Fruit fly (Drosophila melanogaster): ENCODE data around the gene CG14297.
A peak's percentile ranks its signal among the peaks of the same experiment; 100 is the strongest.

CG14297 gene

DNA sequence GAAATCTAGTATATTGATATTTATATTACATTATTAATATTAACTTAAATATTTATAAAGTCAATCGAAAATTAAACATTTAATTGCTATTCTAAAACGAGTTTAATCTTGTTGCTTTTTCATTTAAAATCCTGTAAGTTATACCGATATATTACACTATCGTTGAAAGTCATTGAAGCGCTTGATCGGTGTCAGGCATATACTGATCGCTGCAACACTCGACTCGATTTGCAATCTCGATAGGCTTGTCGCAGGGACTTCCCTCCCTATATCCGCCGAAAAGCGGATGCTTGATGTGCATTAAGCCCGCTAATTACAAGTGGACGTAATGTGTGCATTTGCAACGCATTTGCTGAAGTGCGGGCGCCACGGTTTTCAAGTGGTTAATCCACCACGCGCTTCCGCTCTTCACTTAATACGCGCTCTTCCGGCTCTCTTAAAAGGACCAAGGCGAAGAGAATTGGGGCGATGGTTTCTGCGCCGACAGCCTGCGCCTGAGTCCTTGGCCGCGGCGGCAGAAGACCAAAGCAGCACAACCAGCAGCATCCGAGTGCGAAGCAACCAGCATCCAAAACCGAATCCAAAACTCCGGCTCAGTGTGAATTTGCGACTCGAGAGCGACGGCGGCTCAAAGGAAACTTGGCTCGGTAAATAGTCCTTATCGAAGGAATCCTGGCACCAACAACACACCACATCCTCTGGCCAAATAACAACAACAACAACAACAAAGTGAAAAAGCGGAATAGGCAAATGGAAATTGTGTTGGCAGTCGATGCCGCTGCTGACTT, 31.2 kb downstream of the CG14297 start, which contains the start of gene CG42613 (continued):
- peak; percentile 54; the same call in 1 of the 2 replicates for TF ChIP-seq CG5953 (GFP tag; IDR thresholded peaks at IDR 0.05)
- TF ChIP-seq BtbVII (GFP tag; optimal IDR thresholded peaks at IDR 0.05) = peak; percentile 71
- TF ChIP-seq dmrt11E (tag; optimal IDR thresholded peaks at IDR 0.05) = peak; percentile 56
- peak; percentile 61 for TF ChIP-seq Dref (GFP tag; IDR thresholded peaks at IDR 0.05)
- TF ChIP-seq chm (GFP tag; IDR thresholded peaks at IDR 0.05) = peak; percentile 91
- TF ChIP-seq gcm (GFP tag; optimal IDR thresholded peaks at IDR 0.05) = peak; percentile 48
- TF ChIP-seq Jarid2 (GFP tag; optimal IDR thresholded peaks at IDR 0.05) = peak; percentile 19
- TF ChIP-seq vvl (GFP tag; IDR thresholded peaks at IDR 0.05) = peak; percentile 57; the same call in 1 of the 2 replicates
- peak; percentile 57 for TF ChIP-seq Optix (GFP tag; IDR thresholded peaks at IDR 0.05)
- peak; percentile 59 for TF ChIP-seq CG12744 (GFP tag; optimal IDR thresholded peaks at IDR 0.05)
- no peak for TF ChIP-seq Eip74EF (GFP tag; optimal IDR thresholded peaks at IDR 0.05)
- TF ChIP-seq CG1832 (GFP tag; optimal IDR thresholded peaks at IDR 0.05) = no peak
- peak; percentile 99 for TF ChIP-seq CG15601 (tag; optimal IDR thresholded peaks at IDR 0.05)
- TF ChIP-seq CG18764 (GFP tag; optimal IDR thresholded peaks at IDR 0.05) = peak; percentile 75
- TF ChIP-seq H15 (GFP tag; IDR thresholded peaks at IDR 0.05) = peak; percentile 53; the same call in 1 of the 3 replicates
- TF ChIP-seq tx (GFP tag; optimal IDR thresholded peaks at IDR 0.05) = no peak
- TF ChIP-seq vfl (GFP tag; optimal IDR thresholded peaks at IDR 0.05) = no peak
- no peak for TF ChIP-seq esg (GFP tag; conservative IDR thresholded peaks at IDR 0.05)
- TF ChIP-seq gem (tag; optimal IDR thresholded peaks at IDR 0.05) = peak; percentile 52
- TF ChIP-seq CG30403 (GFP tag; optimal IDR thresholded peaks at IDR 0.05) = peak; percentile 44
- TF ChIP-seq CG3281 (GFP tag; optimal IDR thresholded peaks at IDR 0.05) = peak; percentile 79
- peak; percentile 26; the same call in 1 of the 2 replicates for TF ChIP-seq CG14014 (GFP tag; IDR thresholded peaks at IDR 0.05)
- TF ChIP-seq CG15479 (GFP tag; optimal IDR thresholded peaks at IDR 0.05) = no peak
- TF ChIP-seq zfh2 (GFP tag; optimal IDR thresholded peaks at IDR 0.05) = peak; percentile 9
- no peak for TF ChIP-seq Doc2 (GFP tag; IDR thresholded peaks at IDR 0.05)
- TF ChIP-seq CG10431 (GFP tag; optimal IDR thresholded peaks at IDR 0.05) = peak; percentile 30
- peak; percentile 72 for TF ChIP-seq Deaf1 (tag; optimal IDR thresholded peaks at IDR 0.05)
- peak; percentile 34 for TF ChIP-seq CG6689 (GFP tag; IDR thresholded peaks at IDR 0.05)
- TF ChIP-seq slou (GFP tag; optimal IDR thresholded peaks at IDR 0.05) = no peak
- TF ChIP-seq CG3995 (GFP tag; optimal IDR thresholded peaks at IDR 0.05) = peak; percentile 15
- TF ChIP-seq CG4404 (GFP tag; IDR thresholded peaks at IDR 0.05) = no peak
- TF ChIP-seq nerfin-2 (GFP tag; IDR thresholded peaks at IDR 0.05; ENCODE audit: partially characterized antibody) = no peak
- no peak for TF ChIP-seq CG15696 (tag; optimal IDR thresholded peaks at IDR 0.05)
- TF ChIP-seq pb (GFP tag; optimal IDR thresholded peaks at IDR 0.05) = peak; percentile 81
- TF ChIP-seq CG12391 (tag; optimal IDR thresholded peaks at IDR 0.05) = peak; percentile 50
- peak; percentile 2 for TF ChIP-seq CG10462 (GFP tag; optimal IDR thresholded peaks at IDR 0.05)
- peak; percentile 20 for TF ChIP-seq CG6854 (GFP tag; optimal IDR thresholded peaks at IDR 0.05)
- TF ChIP-seq CG4730 (GFP tag; IDR thresholded peaks at IDR 0.05) = peak; percentile 55
- 0 out of 2 replicates have a peak, but pooled peaks have one; percentile 18 for TF ChIP-seq Taf1 (GFP tag; IDR thresholded peaks at IDR 0.05)
- peak; percentile 72 for TF ChIP-seq CG10654 (GFP tag; optimal IDR thresholded peaks at IDR 0.05)
- TF ChIP-seq Atf3 (GFP tag; optimal IDR thresholded peaks at IDR 0.05) = no peak
- peak; percentile 61 for TF ChIP-seq gsb-n (tag; optimal IDR thresholded peaks at IDR 0.05)
- TF ChIP-seq dimm (GFP tag; IDR thresholded peaks at IDR 0.05) = no peak; the same call in 1 of the 2 replicates
- peak; percentile 57 for TF ChIP-seq Xbp1 (GFP tag; optimal IDR thresholded peaks at IDR 0.05)
- TF ChIP-seq ash1 (GFP tag; optimal IDR thresholded peaks at IDR 0.05) = no peak
- TF ChIP-seq CG18599 (GFP tag; optimal IDR thresholded peaks at IDR 0.05) = peak; percentile 14
- TF ChIP-seq lbe (GFP tag; optimal IDR thresholded peaks at IDR 0.05) = no peak
- TF ChIP-seq CG13424 (tag; optimal IDR thresholded peaks at IDR 0.05) = no peak
- peak; percentile 69 for TF ChIP-seq Doc3 (GFP tag; IDR thresholded peaks at IDR 0.05; ENCODE audit: partially characterized antibody)

Data from whole organism, embryonic.